Fruit fly (Drosophila melanogaster): ENCODE data around the gene TwdlB.

Gene TwdlB

dm6 chr3R:26623493-26623956, at the start of gene TwdlB:
Gene TwdlB (minus strand): TSS chr3R:26623543.
- TF ChIP-seq h (optimal IDR thresholded peaks at IDR 0.05) (no peak), psq (optimal IDR thresholded peaks at IDR 0.05) (no peak), Myc (optimal IDR thresholded peaks at IDR 0.05) (no peak), ttk (optimal IDR thresholded peaks at IDR 0.05) (no peak), insv (optimal IDR thresholded peaks at IDR 0.05) (no peak), Sin3A (optimal IDR thresholded peaks at IDR 0.05) (no peak)

dm6 chr3R:26671525-26672132, 48.3 kb upstream of the TwdlB start:
- TF ChIP-seq Myc (optimal IDR thresholded peaks at IDR 0.05) (no peak), h (optimal IDR thresholded peaks at IDR 0.05) (no peak)

- TF ChIP-seq Myc (optimal IDR thresholded peaks at IDR 0.05) = no peak
- no peak for TF ChIP-seq h (optimal IDR thresholded peaks at IDR 0.05)
- TF ChIP-seq Sin3A (optimal IDR thresholded peaks at IDR 0.05) = no peak
- TF ChIP-seq insv (optimal IDR thresholded peaks at IDR 0.05) = no peak
- no peak for TF ChIP-seq psq (optimal IDR thresholded peaks at IDR 0.05)
- no peak for TF ChIP-seq ttk (optimal IDR thresholded peaks at IDR 0.05)
These were observed 46.9 kb upstream of the TwdlB start for dm6 chr3R:26670277-26670676.

DNA sequence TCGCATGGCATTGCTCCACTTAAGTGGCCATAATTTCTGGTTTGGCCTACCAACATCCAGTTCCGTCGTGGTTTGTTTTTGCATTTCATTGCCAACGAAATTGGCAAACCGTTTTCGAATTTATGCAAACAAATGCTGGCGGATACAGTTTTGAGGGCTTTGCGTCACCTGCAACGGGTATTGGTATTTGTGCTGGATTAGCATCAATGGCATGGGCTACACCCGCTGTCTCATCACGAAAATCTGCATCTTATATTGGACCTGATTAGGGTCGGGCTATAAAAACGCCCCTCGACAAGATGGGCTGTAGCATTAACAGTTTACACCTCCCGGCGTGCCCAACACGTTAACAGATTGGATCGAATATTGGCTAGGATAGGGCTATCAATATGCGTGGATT, 32.8 kb upstream of the TwdlB start, which contains the start of gene Tb:
TSS of gene Tb (plus strand) at position 301 of the 400 bp plus-strand sequence.
- TF ChIP-seq insv (optimal IDR thresholded peaks at IDR 0.05) = no peak
- no peak for TF ChIP-seq ttk (optimal IDR thresholded peaks at IDR 0.05)
- no peak for TF ChIP-seq h (optimal IDR thresholded peaks at IDR 0.05)
- TF ChIP-seq psq (optimal IDR thresholded peaks at IDR 0.05) = no peak
- no peak for TF ChIP-seq Myc (optimal IDR thresholded peaks at IDR 0.05)
- no peak for TF ChIP-seq Sin3A (optimal IDR thresholded peaks at IDR 0.05)

- TF ChIP-seq ttk (optimal IDR thresholded peaks at IDR 0.05) (no peak), psq (optimal IDR thresholded peaks at IDR 0.05) (no peak), Sin3A (optimal IDR thresholded peaks at IDR 0.05) (no peak), insv (optimal IDR thresholded peaks at IDR 0.05) (no peak), h (optimal IDR thresholded peaks at IDR 0.05) (no peak), Myc (optimal IDR thresholded peaks at IDR 0.05) (no peak)
These were observed 32.1 kb upstream of the TwdlB start for dm6 chr3R:26655416-26655945.

dm6 chr3R:26654594-26654993, 31.3 kb upstream of the TwdlB start:
- TF ChIP-seq Sin3A (optimal IDR thresholded peaks at IDR 0.05) (no peak), insv (optimal IDR thresholded peaks at IDR 0.05) (no peak), Myc (optimal IDR thresholded peaks at IDR 0.05) (no peak), h (optimal IDR thresholded peaks at IDR 0.05) (no peak), psq (optimal IDR thresholded peaks at IDR 0.05) (no peak), ttk (optimal IDR thresholded peaks at IDR 0.05) (no peak)

DNA sequence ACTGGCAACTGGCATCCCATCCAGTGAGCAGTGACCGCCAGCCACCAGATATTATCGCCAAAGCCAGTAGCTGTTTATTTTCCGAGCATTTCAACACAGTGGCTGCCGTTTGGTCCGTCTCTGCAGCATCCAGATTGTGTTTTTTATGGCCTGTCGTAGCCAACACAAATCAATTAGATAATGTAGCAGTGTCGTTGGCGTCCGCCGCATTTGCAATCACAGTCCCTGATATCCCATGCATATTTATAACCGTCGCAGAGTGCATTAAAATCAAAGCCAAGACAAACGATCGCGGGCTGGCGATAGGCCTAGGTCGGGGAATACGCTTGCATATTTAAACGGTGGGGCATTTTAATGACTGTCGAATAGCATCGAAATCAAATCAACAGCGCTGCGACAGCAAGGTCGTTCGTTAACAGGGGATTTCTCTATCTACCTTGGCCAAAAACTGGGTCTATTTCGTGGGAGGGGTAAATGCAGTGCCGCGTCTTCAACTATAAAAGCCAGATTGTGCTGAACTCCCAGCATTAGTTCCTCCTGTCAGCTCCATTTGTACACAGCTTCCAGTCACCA, 16.2 kb upstream of the TwdlB start, which contains the start of gene TwdlD:
TSS of gene TwdlD (plus strand) at position 523 of the 573 bp plus-strand sequence.
- no peak for TF ChIP-seq insv (optimal IDR thresholded peaks at IDR 0.05)
- no peak for TF ChIP-seq Myc (optimal IDR thresholded peaks at IDR 0.05)
- TF ChIP-seq ttk (optimal IDR thresholded peaks at IDR 0.05) = no peak
- TF ChIP-seq h (optimal IDR thresholded peaks at IDR 0.05) = no peak

dm6 chr3R:26636388-26636787, 13.0 kb upstream of the TwdlB start, which contains the start of gene TwdlS:
Gene TwdlS (plus strand): TSS chr3R:26636688.
- TF ChIP-seq ttk (optimal IDR thresholded peaks at IDR 0.05) (no peak), h (optimal IDR thresholded peaks at IDR 0.05) (no peak), Sin3A (optimal IDR thresholded peaks at IDR 0.05) (no peak), Myc (optimal IDR thresholded peaks at IDR 0.05) (no peak), psq (optimal IDR thresholded peaks at IDR 0.05) (no peak), insv (optimal IDR thresholded peaks at IDR 0.05) (no peak)

DNA sequence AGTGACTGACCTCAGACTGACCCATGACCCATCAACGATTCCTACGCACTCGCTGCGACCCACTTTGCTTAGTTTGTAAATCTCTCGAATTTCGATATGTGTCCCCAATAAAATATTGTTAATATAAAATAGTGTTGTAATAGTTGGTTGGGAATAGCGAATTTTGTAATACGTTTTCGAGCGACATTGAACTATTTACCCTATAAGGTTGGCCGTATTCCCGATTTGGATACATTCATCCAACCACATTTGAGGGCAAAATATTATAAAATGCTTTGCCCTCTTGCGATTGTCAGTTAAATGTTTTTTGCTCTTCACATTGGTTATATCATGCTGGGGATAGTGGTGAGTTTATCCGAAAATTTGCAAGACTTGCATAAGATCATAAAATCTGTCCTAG, 11.2 kb upstream of the TwdlB start, which contains the start of gene TwdlR:
TSS of gene TwdlR (plus strand) at position 301 of the 400 bp plus-strand sequence.
- TF ChIP-seq psq (optimal IDR thresholded peaks at IDR 0.05) = no peak

- TF ChIP-seq Sin3A (optimal IDR thresholded peaks at IDR 0.05) = no peak
- TF ChIP-seq h (optimal IDR thresholded peaks at IDR 0.05) = no peak
- no peak for TF ChIP-seq psq (optimal IDR thresholded peaks at IDR 0.05)
- no peak for TF ChIP-seq Myc (optimal IDR thresholded peaks at IDR 0.05)
- no peak for TF ChIP-seq ttk (optimal IDR thresholded peaks at IDR 0.05)
- TF ChIP-seq insv (optimal IDR thresholded peaks at IDR 0.05) = no peak
These were observed 10.1 kb upstream of the TwdlB start, which contains the start of gene TwdlH for dm6 chr3R:26633432-26633831. Gene TwdlH (plus strand): TSS chr3R:26633732.

DNA sequence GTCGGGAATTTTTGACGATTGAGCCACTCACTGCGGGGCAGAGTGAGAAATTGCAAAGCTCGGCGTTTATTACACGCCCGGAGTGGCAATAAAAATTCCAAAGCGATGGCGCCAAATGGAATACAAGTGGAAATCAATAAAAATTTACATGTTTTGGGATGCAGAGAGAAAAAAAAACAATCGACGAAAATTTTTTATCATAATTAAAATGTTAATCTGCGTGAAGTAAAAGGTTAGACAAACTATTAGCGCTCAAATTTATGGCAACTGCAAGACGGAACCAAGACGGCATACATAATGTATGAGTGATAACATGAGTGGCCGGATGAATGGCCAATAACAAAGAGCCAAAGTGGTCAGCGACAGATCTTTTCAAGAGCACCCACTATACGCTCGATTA, 9.7 kb upstream of the TwdlB start:
- no peak for TF ChIP-seq insv (optimal IDR thresholded peaks at IDR 0.05)
- no peak for TF ChIP-seq h (optimal IDR thresholded peaks at IDR 0.05)
- no peak for TF ChIP-seq Myc (optimal IDR thresholded peaks at IDR 0.05)
- no peak for TF ChIP-seq ttk (optimal IDR thresholded peaks at IDR 0.05)
- no peak for TF ChIP-seq psq (optimal IDR thresholded peaks at IDR 0.05)
- no peak for TF ChIP-seq Sin3A (optimal IDR thresholded peaks at IDR 0.05)

- no peak for TF ChIP-seq Myc (optimal IDR thresholded peaks at IDR 0.05)
These were observed 8.1 kb upstream of the TwdlB start, which contains the start of gene TwdlN for dm6 chr3R:26631334-26631919. Gene TwdlN (plus strand): TSS chr3R:26631869.
